Fruit fly (Drosophila melanogaster) whole organism, embryonic: Measurements from ENCODE around the gene CG4653.

Experiments used
- CG18764 ChIP-seq: fragments of 200-800 bp; sonication (Bioruptor generic); optimal IDR thresholded peaks from 3 replicates; lab custom pipeline; 2016; ENCODE audit warnings: missing biosample characterization, missing genetic modification characterization
- CG4328 ChIP-seq: fragments of 200-800 bp; sonication (Bioruptor generic); optimal IDR thresholded peaks from 3 replicates; lab custom pipeline; 2017; ENCODE audit warnings: missing biosample characterization, missing genetic modification reagents, missing genetic modification characterization
- Ets97D ChIP-seq: fragments of 200-800 bp; sonication (Bioruptor generic); optimal IDR thresholded peaks from 3 replicates; lab custom pipeline; 2016; ENCODE audit warnings: missing biosample characterization, missing genetic modification characterization
- Lpt ChIP-seq: fragments of >200 bp; optimal IDR thresholded peaks from 2 replicates; lab custom pipeline; 2018; ENCODE audit warnings: missing biosample characterization, missing genetic modification characterization
- Ptx1 ChIP-seq: fragments of 200-800 bp; sonication (Bioruptor generic); IDR thresholded peaks from 2 replicates; pipeline ENCODE4 v1.3.6; 2022; ENCODE audit warnings: missing biosample characterization, missing genetic modification characterization
- dan ChIP-seq: fragments of 200-800 bp; sonication (Bioruptor generic); IDR thresholded peaks from 2 replicates; pipeline ENCODE4 v1.3.6; 2022; ENCODE audit warnings: missing biosample characterization, missing genetic modification characterization
- lbe ChIP-seq: fragments of 200-800 bp; sonication (Bioruptor generic); optimal IDR thresholded peaks from 2 replicates; lab custom pipeline; 2016; ENCODE audit warnings: missing biosample characterization, mild to moderate bottlenecking, missing genetic modification characterization
- onecut ChIP-seq: fragments of 200-800 bp; sonication (Bioruptor generic); IDR thresholded peaks from 2 replicates; pipeline ENCODE4 v1.3.6; 2022; ENCODE audit warnings: missing biosample characterization, missing genetic modification characterization
- sens ChIP-seq: fragments of 200-800 bp; sonication (Bioruptor generic); peaks from one replicate; lab custom pipeline; 2016; ENCODE audit warnings: missing biosample characterization, missing genetic modification characterization

- TF ChIP-seq Lpt (GFP tag; lab: Kevin White, UChicago) (no peak), dan (GFP tag; lab: Robert Waterston, UW) (no peak), sens (GFP tag; lab: Kevin White, UChicago) (peak; percentile 64), Ptx1 (GFP tag; lab: Robert Waterston, UW) (no peak), onecut (GFP tag; lab: Robert Waterston, UW) (no peak), lbe (GFP tag; lab: Kevin White, UChicago) (no peak), CG18764 (GFP tag; lab: Kevin White, UChicago) (no peak), Ets97D (GFP tag; lab: Kevin White, UChicago) (no peak), CG4328 (GFP tag; lab: Kevin White, UChicago) (no peak)
Measured at dm6 chrX:16664405-16665064, 39.3 kb upstream of the CG4653 start, which contains the start of gene CG15865.
